Fruit fly (Drosophila melanogaster): ENCODE data around the gene CG8004.

CG8004 gene

dm6 chr3L:19896892-19897684, 31.2 kb downstream of the CG8004 start (continued):
- peak; percentile 29; the same call in 2 of the 3 replicates for TF ChIP-seq row (GFP tag; IDR thresholded peaks at IDR 0.05)
- TF ChIP-seq Atf3 (GFP tag; optimal IDR thresholded peaks at IDR 0.05), result no peak
- no peak for TF ChIP-seq CG3407 (GFP tag; optimal IDR thresholded peaks at IDR 0.05)
- no peak for TF ChIP-seq CG14860 (GFP tag; IDR thresholded peaks at IDR 0.05; ENCODE audit: partially characterized antibody)
- TF ChIP-seq Adf1 (GFP tag; IDR thresholded peaks at IDR 0.05), result no peak
- TF ChIP-seq NFAT (GFP tag; IDR thresholded peaks at IDR 0.05), result peak; percentile 9; the same call in 1 of the 2 replicates
- no peak for TF ChIP-seq Stat92E (GFP tag; optimal IDR thresholded peaks at IDR 0.05)
- no peak for TF ChIP-seq stc (GFP tag; IDR thresholded peaks at IDR 0.05)
- TF ChIP-seq phol (tag; optimal IDR thresholded peaks at IDR 0.05), result peak; percentile 32
- no peak for TF ChIP-seq bbx (GFP tag; IDR thresholded peaks at IDR 0.05; ENCODE audit: partially characterized antibody)
- no peak for TF ChIP-seq org-1 (GFP tag; optimal IDR thresholded peaks at IDR 0.05)
- TF ChIP-seq ap (GFP tag; IDR thresholded peaks at IDR 0.05), result no peak
- TF ChIP-seq tin (GFP tag; optimal IDR thresholded peaks at IDR 0.05), result peak; percentile 34
- TF ChIP-seq CG12391 (tag; optimal IDR thresholded peaks at IDR 0.05), result peak; percentile 51
- no peak for TF ChIP-seq CG31388 (GFP tag; optimal IDR thresholded peaks at IDR 0.05)
- no peak for TF ChIP-seq ci (GFP tag; IDR thresholded peaks at IDR 0.05)
- 0 out of 3 replicates have a peak, but pooled peaks have one; percentile 6 for TF ChIP-seq z (GFP tag; IDR thresholded peaks at IDR 0.05)
- TF ChIP-seq CG18262 (tag; optimal IDR thresholded peaks at IDR 0.05), result peak; percentile 12
- no peak for TF ChIP-seq B-H2 (GFP tag; optimal IDR thresholded peaks at IDR 0.05)
- TF ChIP-seq nerfin-1 (tag; optimal IDR thresholded peaks at IDR 0.05), result no peak
- peak; percentile 28 for TF ChIP-seq CHES-1-like (GFP tag; optimal IDR thresholded peaks at IDR 0.05)
- no peak for TF ChIP-seq CG6654 (GFP tag; optimal IDR thresholded peaks at IDR 0.05)
- peak; percentile 10 for TF ChIP-seq az2 (GFP tag; optimal IDR thresholded peaks at IDR 0.05)
- TF ChIP-seq D19B (GFP tag; optimal IDR thresholded peaks at IDR 0.05), result no peak
- peak; percentile 87 for TF ChIP-seq CG10267 (tag; optimal IDR thresholded peaks at IDR 0.05)
- peak; percentile 33 for TF ChIP-seq lab (GFP tag; optimal IDR thresholded peaks at IDR 0.05)
- peak; percentile 27 for TF ChIP-seq Ssrp (tag; optimal IDR thresholded peaks at IDR 0.05)
- no peak for TF ChIP-seq Ada2b (GFP tag; IDR thresholded peaks at IDR 0.05)
- peak; percentile 47; the same call in 1 of the 3 replicates for TF ChIP-seq CG34422 (GFP tag; IDR thresholded peaks at IDR 0.05)
- no peak for TF ChIP-seq CG10274 (GFP tag; optimal IDR thresholded peaks at IDR 0.05)
- TF ChIP-seq CG1792 (GFP tag; optimal IDR thresholded peaks at IDR 0.05), result no peak
- TF ChIP-seq chinmo (GFP tag; IDR thresholded peaks at IDR 0.05; ENCODE audit: partially characterized antibody), result peak; percentile 74; the same call in 2 of the 4 replicates
- TF ChIP-seq CG2116 (GFP tag; optimal IDR thresholded peaks at IDR 0.05), result peak; percentile 61
- no peak for TF ChIP-seq gce (GFP tag; IDR thresholded peaks at IDR 0.05)
- peak; percentile 19 for TF ChIP-seq CG4707 (GFP tag; optimal IDR thresholded peaks at IDR 0.05)
- peak; percentile 21 for TF ChIP-seq CG7786 (GFP tag; optimal IDR thresholded peaks at IDR 0.05)
- TF ChIP-seq CG12071 (GFP tag; optimal IDR thresholded peaks at IDR 0.05), result peak; percentile 39
- TF ChIP-seq fu2 (GFP tag; optimal IDR thresholded peaks at IDR 0.05), result peak; percentile 15
- TF ChIP-seq gem (tag; optimal IDR thresholded peaks at IDR 0.05), result peak; percentile 40
- no peak for TF ChIP-seq grn (GFP tag; optimal IDR thresholded peaks at IDR 0.05)
- no peak for TF ChIP-seq tgo (GFP tag; IDR thresholded peaks at IDR 0.05)
- no peak for TF ChIP-seq CG17359 (tag; optimal IDR thresholded peaks at IDR 0.05)
- no peak for TF ChIP-seq mam (GFP tag; optimal IDR thresholded peaks at IDR 0.05)
- TF ChIP-seq CG15514 (GFP tag; optimal IDR thresholded peaks at IDR 0.05), result peak; percentile 34
- TF ChIP-seq CG7963 (GFP tag; IDR thresholded peaks at IDR 0.05; ENCODE audit: partially characterized antibody), result no peak
- no peak for TF ChIP-seq CG17328 (GFP tag; IDR thresholded peaks at IDR 0.05)
- TF ChIP-seq CG9437 (GFP tag; optimal IDR thresholded peaks at IDR 0.05), result peak; percentile 99
- no peak for TF ChIP-seq slbo (GFP tag; IDR thresholded peaks at IDR 0.05)
- peak; percentile 30; the same call in 1 of the 2 replicates for TF ChIP-seq MBD-R2 (GFP tag; IDR thresholded peaks at IDR 0.05)
